Fruit fly (Drosophila melanogaster) whole organism, wandering third instar larva: Measurements from ENCODE around the gene DEF8.

Experiments
- CG32264 ChIP-seq: fragments of 200-800 bp; sonication (Bioruptor generic); optimal IDR thresholded peaks from 2 replicates; lab custom pipeline; 2016; ENCODE audit warnings: missing biosample characterization, missing genetic modification characterization
- OdsH ChIP-seq: fragments of 200-800 bp; sonication (Bioruptor generic); optimal IDR thresholded peaks from 2 replicates; lab custom pipeline; 2016; ENCODE audit warnings: missing biosample characterization, mild to moderate bottlenecking, missing genetic modification characterization
- brk ChIP-seq: fragments of 200-800 bp; sonication (Bioruptor generic); optimal IDR thresholded peaks from 2 replicates; lab custom pipeline; 2016; ENCODE audit warnings: missing biosample characterization, mild to moderate bottlenecking, missing genetic modification characterization
- dmrt93B ChIP-seq: fragments of 200-800 bp; sonication (Bioruptor generic); optimal IDR thresholded peaks from 2 replicates; lab custom pipeline; 2018; ENCODE audit warnings: missing biosample characterization, mild to moderate bottlenecking, missing genetic modification characterization
- fru ChIP-seq: fragments of 200-800 bp; sonication (Bioruptor generic); optimal IDR thresholded peaks from 3 replicates; lab custom pipeline; 2016; ENCODE audit warnings: missing biosample characterization, mild to moderate bottlenecking, missing genetic modification characterization
- lola ChIP-seq: fragments of >200 bp; optimal IDR thresholded peaks from 2 replicates; lab custom pipeline; 2017; ENCODE audit warnings: missing biosample characterization, missing genetic modification characterization
- pan ChIP-seq: fragments of >200 bp; optimal IDR thresholded peaks from 2 replicates; lab custom pipeline; 2017
- psq ChIP-seq: fragments of 200-800 bp; sonication (Bioruptor generic); optimal IDR thresholded peaks from 3 replicates; lab custom pipeline; 2017; ENCODE audit warnings: missing biosample characterization, mild to moderate bottlenecking, missing genetic modification characterization, moderate library complexity
- rgr ChIP-seq: fragments of 200-800 bp; sonication (Bioruptor generic); optimal IDR thresholded peaks from 3 replicates; lab custom pipeline; 2016; ENCODE audit warnings: missing biosample characterization, mild to moderate bottlenecking, missing genetic modification characterization
- sv ChIP-seq: fragments of 200-800 bp; sonication (Bioruptor generic); optimal IDR thresholded peaks from 3 replicates; lab custom pipeline; 2016; ENCODE audit warnings: missing biosample characterization, missing genetic modification characterization
- usp ChIP-seq: fragments of >200 bp; optimal IDR thresholded peaks from 2 replicates; lab custom pipeline; 2017; ENCODE audit warnings: missing biosample characterization, missing genetic modification characterization

DNA sequence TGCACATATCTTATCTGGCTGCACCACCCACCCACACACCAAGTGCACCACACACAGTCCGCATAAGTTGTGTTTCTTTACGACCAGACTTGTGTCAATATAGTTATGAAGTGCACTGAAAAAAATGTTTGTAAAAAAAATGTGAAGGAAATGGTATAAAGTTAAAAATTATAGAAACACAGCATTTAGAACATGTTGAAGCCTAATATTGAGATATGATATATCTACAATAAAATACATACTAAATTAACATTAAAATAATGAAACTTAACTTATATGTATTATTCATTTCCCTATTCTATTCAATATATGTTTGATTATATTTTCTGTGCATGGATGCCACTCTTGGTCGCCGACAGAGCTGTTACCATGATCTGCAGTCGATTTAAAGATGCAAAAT lies 19.0 kb upstream of the DEF8 start:
- no peak for TF ChIP-seq brk (GFP tag; lab: Kevin White, UChicago)
- TF ChIP-seq pan: no peak
- no peak for TF ChIP-seq sv (GFP tag; lab: Kevin White, UChicago)
- no peak for TF ChIP-seq CG32264 (GFP tag; lab: Kevin White, UChicago)
- TF ChIP-seq dmrt93B: no peak
- TF ChIP-seq lola (GFP tag; lab: Kevin White, UChicago): no peak
- no peak for TF ChIP-seq usp (GFP tag; lab: Kevin White, UChicago)
- TF ChIP-seq psq: no peak
- TF ChIP-seq fru: no peak
- TF ChIP-seq OdsH (GFP tag; lab: Kevin White, UChicago): no peak
- no peak for TF ChIP-seq rgr (GFP tag; lab: Kevin White, UChicago)
